Fruit fly (Drosophila melanogaster) whole organism, adult: ENCODE results near the gene CG34293.

Experiments
- CG11617 ChIP-seq: fragments of 200-800 bp; sonication (Bioruptor generic); optimal IDR thresholded peaks from 2 replicates; lab custom pipeline; 2017; ENCODE audit warnings: mild to moderate bottlenecking, missing biosample characterization, missing genetic modification reagents, missing genetic modification characterization
- CG12768 ChIP-seq: fragments of 200-800 bp; sonication (Bioruptor generic); optimal IDR thresholded peaks from 2 replicates; lab custom pipeline; 2017; ENCODE audit warnings: missing biosample characterization, missing genetic modification characterization, mild to moderate bottlenecking, moderate library complexity, missing genetic modification reagents
- CG14711 ChIP-seq: fragments of 200-800 bp; sonication (Bioruptor generic); optimal IDR thresholded peaks from 2 replicates; lab custom pipeline; 2018; ENCODE audit warnings: missing biosample characterization, mild to moderate bottlenecking, missing genetic modification characterization, moderate library complexity
- CG1620 ChIP-seq: fragments of 200-800 bp; sonication (Bioruptor generic); optimal IDR thresholded peaks from 2 replicates; lab custom pipeline; 2016; ENCODE audit warnings: missing biosample characterization, missing genetic modification characterization
- CG33017 ChIP-seq: fragments of 200-800 bp; sonication (Bioruptor generic); optimal IDR thresholded peaks from 2 replicates; lab custom pipeline; 2018; ENCODE audit warnings: missing biosample characterization, mild to moderate bottlenecking, missing genetic modification characterization, moderate library complexity
- CG5204 ChIP-seq: fragments of 200-800 bp; sonication (Bioruptor generic); optimal IDR thresholded peaks from 2 replicates; lab custom pipeline; 2016; ENCODE audit warnings: missing biosample characterization, missing genetic modification characterization
- CG7045 ChIP-seq: fragments of 200-800 bp; sonication (Bioruptor generic); optimal IDR thresholded peaks from 2 replicates; lab custom pipeline; 2017; ENCODE audit warnings: missing biosample characterization, mild to moderate bottlenecking, missing genetic modification characterization
- CG7101 ChIP-seq: fragments of 200-800 bp; sonication (Bioruptor generic); optimal IDR thresholded peaks from 2 replicates; lab custom pipeline; 2018; ENCODE audit warnings: missing biosample characterization, mild to moderate bottlenecking, missing genetic modification characterization, moderate library complexity
- Clk ChIP-seq: fragments of 200-800 bp; sonication (Bioruptor generic); optimal IDR thresholded peaks from 2 replicates; lab custom pipeline; 2017; ENCODE audit warnings: missing biosample characterization, missing genetic modification characterization
- Crg-1 ChIP-seq: fragments of 200-800 bp; sonication (Bioruptor generic); optimal IDR thresholded peaks from 2 replicates; lab custom pipeline; 2016; ENCODE audit warnings: missing biosample characterization, missing genetic modification characterization
- Hr96 ChIP-seq: fragments of 200-800 bp; sonication (Bioruptor generic); optimal IDR thresholded peaks from 2 replicates; lab custom pipeline; 2016; ENCODE audit warnings: missing biosample characterization, missing genetic modification characterization
- Mnt ChIP-seq: fragments of 200-800 bp; sonication (Bioruptor generic); optimal IDR thresholded peaks from 2 replicates; lab custom pipeline; 2016; ENCODE audit warnings: missing biosample characterization, mild to moderate bottlenecking, missing genetic modification characterization
- bab1 ChIP-seq: fragments of 200-800 bp; sonication (Bioruptor generic); optimal IDR thresholded peaks from 3 replicates; lab custom pipeline; 2019; ENCODE audit warnings: missing biosample characterization, mild to moderate bottlenecking, missing genetic modification characterization, moderate library complexity
- cic ChIP-seq: fragments of 200-800 bp; sonication (Bioruptor generic); optimal IDR thresholded peaks from 2 replicates; lab custom pipeline; 2017; ENCODE audit warnings: missing biosample characterization, mild to moderate bottlenecking, missing genetic modification characterization, moderate library complexity
- cnc ChIP-seq, 2 experiments: fragments of >200 bp; optimal IDR thresholded peaks; 2 replicates each; lab custom pipeline; 2017
- kay ChIP-seq: fragments of 200-800 bp; sonication (Bioruptor generic); peaks from one replicate; lab custom pipeline; 2016; ENCODE audit warnings: missing biosample characterization, missing genetic modification characterization, borderline replicate concordance
- ovo ChIP-seq: fragments of 200-800 bp; sonication (Bioruptor generic); optimal IDR thresholded peaks from 2 replicates; lab custom pipeline; 2016; ENCODE audit warnings: missing biosample characterization, missing genetic modification characterization
- pad ChIP-seq: fragments of 200-800 bp; sonication (Bioruptor generic); optimal IDR thresholded peaks from 3 replicates; lab custom pipeline; 2017; ENCODE audit warnings: missing biosample characterization, missing genetic modification characterization, mild to moderate bottlenecking, moderate library complexity, missing genetic modification reagents
- tj ChIP-seq: fragments of 200-800 bp; sonication (Bioruptor generic); optimal IDR thresholded peaks from 3 replicates; lab custom pipeline; 2017; ENCODE audit warnings: missing biosample characterization, mild to moderate bottlenecking, missing genetic modification characterization, moderate library complexity
- toe ChIP-seq: fragments of 200-800 bp; sonication (Bioruptor generic); optimal IDR thresholded peaks from 2 replicates; lab custom pipeline; 2016; ENCODE audit warnings: missing biosample characterization, missing genetic modification characterization

Gene CG34293

dm6 chr3R:27124588-27124987, 40.8 kb downstream of the CG34293 start, which contains the start of gene CG6059:
Gene CG6059 (minus strand): TSS chr3R:27124688.
- TF ChIP-seq CG11617 (GFP tag; lab: Kevin White, UChicago) (no peak), kay (GFP tag; lab: Kevin White, UChicago) (no peak), CG14711 (tag; lab: Kevin White, UChicago) (no peak), CG7101 (no peak), Mnt (no peak), ovo (GFP tag; lab: Kevin White, UChicago) (no peak), cic (GFP tag; lab: Kevin White, UChicago) (no peak)

DNA sequence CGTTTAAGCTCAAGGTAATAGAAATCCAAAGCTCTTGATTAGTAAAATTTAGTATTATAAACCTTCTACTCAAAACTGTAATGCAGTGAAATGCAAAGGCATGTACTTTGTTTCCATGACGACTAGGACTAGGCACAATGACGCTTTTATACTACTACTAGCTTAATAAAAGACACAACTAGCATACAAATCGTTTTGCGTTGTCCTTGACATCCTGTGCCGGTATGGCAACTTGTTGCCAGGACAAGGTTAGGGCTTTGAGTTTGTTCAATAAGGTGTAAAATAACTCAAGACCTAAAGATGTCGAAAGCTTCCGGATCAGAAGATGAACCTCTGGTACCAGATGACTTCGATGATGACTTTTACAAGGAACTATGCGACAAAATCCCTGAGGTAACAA, 47.0 kb downstream of the CG34293 start, which contains the start of gene CG5882:
CG5882 (plus strand) TSS at position 301 of the 400 bp plus-strand sequence.
- TF ChIP-seq tj (GFP tag; lab: Kevin White, UChicago) (no peak), bab1 (GFP tag; lab: Kevin White, UChicago) (no peak), toe (no peak), Clk (no peak), Mnt (no peak), ovo (GFP tag; lab: Kevin White, UChicago) (no peak), CG33017 (tag; lab: Kevin White, UChicago) (no peak), Hr96 (GFP tag; lab: Kevin White, UChicago) (no peak), CG7045 (GFP tag; lab: Kevin White, UChicago) (no peak), CG14711 (tag; lab: Kevin White, UChicago) (no peak), kay (GFP tag; lab: Kevin White, UChicago) (no peak), pad (GFP tag; lab: Kevin White, UChicago) (no peak), CG5204 (GFP tag; lab: Kevin White, UChicago) (no peak), CG12768 (GFP tag; lab: Kevin White, UChicago) (no peak), CG1620 (GFP tag; lab: Kevin White, UChicago) (no peak), CG7101 (no peak), cic (GFP tag; lab: Kevin White, UChicago) (no peak), CG11617 (GFP tag; lab: Kevin White, UChicago) (no peak), Crg-1 (GFP tag; lab: Kevin White, UChicago) (no peak), cnc (optimal IDR thresholded peaks at IDR 0.05; lab: Kevin White, UChicago) (no peak)

DNA sequence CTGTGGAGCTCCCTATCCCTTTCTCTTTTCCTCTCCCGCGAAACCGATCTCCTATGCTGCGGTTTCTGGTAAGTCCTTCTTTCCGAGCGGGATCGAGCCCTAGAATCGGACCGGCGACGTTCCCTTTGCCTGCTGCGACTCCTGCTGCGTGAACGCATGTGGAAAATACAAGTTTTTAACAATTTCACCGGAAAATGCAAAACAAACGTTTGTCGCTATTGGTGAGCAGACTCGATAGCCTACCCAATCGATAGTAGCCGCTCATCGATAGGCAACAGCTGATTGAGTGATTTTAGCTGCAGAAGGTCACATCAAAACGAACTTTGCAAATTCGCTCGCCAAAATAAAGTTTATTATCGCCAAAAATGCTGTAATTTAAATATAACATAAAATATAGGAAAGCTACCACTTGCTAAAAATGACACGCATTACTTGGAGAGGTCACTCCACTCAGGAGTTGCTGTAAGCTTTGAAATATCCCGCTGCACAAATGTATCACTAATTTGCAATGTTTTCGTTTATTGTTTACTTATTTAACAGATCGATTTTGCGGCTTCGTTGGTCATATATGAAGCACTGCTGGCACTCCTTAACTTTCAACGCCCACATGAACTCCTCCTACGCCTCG, 48.8 kb downstream of the CG34293 start, which contains the start of the genes CG6066 and CG5880:
CG6066 (minus strand) TSS at position 243 of the 628 bp plus-strand sequence.
CG5880 (plus strand) TSS at position 281 of the 628 bp plus-strand sequence.
- TF ChIP-seq toe (no peak), Crg-1 (GFP tag; lab: Kevin White, UChicago) (no peak), Mnt (no peak), CG33017 (tag; lab: Kevin White, UChicago) (no peak), CG11617 (GFP tag; lab: Kevin White, UChicago) (no peak), kay (GFP tag; lab: Kevin White, UChicago) (no peak), cic (GFP tag; lab: Kevin White, UChicago) (no peak), CG5204 (GFP tag; lab: Kevin White, UChicago) (no peak), ovo (GFP tag; lab: Kevin White, UChicago) (no peak), tj (GFP tag; lab: Kevin White, UChicago) (no peak), Clk (no peak), pad (GFP tag; lab: Kevin White, UChicago) (no peak), cnc (optimal IDR thresholded peaks at IDR 0.05; lab: Kevin White, UChicago) (no peak), CG12768 (GFP tag; lab: Kevin White, UChicago) (no peak), bab1 (GFP tag; lab: Kevin White, UChicago) (no peak)
